Fruit fly (Drosophila melanogaster): ENCODE measurements around the gene CG31883.
A peak's percentile ranks its signal among the peaks of the same experiment; 100 is the strongest.

Gene CG31883

DNA sequence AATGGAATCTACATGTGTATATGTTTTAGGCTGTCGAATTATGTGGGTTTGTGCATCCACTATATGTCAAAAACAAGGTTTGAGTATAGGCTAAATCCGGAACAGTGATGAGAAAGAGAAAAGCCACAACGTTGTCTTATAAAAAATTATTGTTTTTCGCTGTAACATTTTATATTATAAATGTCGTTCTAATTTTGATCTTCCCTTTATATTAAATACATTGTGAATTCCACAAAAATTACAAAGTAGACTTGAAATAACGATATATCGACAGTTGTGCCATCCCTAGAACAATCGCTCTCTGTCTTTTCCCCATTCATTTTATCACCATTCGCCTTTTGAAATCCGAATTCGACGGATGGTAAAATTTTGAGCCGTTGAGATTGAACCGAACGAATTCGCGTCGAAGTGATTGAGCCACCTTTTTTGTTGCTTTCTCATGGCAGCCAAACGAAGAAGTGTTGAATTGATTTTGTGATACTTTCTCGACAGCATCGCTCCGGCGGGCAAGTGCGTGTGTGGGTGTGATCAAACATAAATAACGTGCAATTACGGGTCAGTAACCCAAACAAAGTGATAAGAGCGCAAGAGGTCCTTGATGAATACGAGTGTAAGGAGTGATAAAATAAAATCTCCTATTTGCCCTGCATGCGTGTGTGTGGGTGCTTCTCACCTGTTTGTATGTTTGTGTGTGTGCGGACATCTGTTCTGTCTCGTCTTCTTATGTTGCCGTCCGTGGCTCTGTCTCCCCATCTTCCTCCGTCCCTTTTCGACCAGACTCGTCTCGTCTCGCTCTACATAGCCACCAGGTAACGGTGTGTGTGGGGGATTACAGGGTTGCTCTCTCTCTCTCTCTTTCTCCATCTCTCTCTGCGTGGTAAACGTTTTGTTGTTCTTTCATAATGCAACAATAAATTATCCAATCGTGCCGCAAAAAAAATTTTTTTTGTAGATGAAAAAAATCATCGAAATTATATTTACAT is 7.1 kb upstream of the CG31883 start, which contains the start of gene Oatp30B:
Gene Oatp30B (plus strand): TSS at position 325 of the 983 bp plus-strand sequence.
- peak; percentile 91 for TF ChIP-seq CG12768 (GFP tag; optimal IDR thresholded peaks at IDR 0.05)
- TF ChIP-seq CG7101 (tag; optimal IDR thresholded peaks at IDR 0.05): peak; percentile 97
- TF ChIP-seq CG5204 (GFP tag; optimal IDR thresholded peaks at IDR 0.05): peak; percentile 94
- peak; percentile 62 for TF ChIP-seq cic (GFP tag; optimal IDR thresholded peaks at IDR 0.05)
- TF ChIP-seq CG14711 (tag; optimal IDR thresholded peaks at IDR 0.05): peak; percentile 93
- TF ChIP-seq Crg-1 (GFP tag; optimal IDR thresholded peaks at IDR 0.05): peak; percentile 92
- peak; percentile 76 for TF ChIP-seq kay (GFP tag; ENCODE audit: borderline replicate concordance)
- peak; percentile 90 for TF ChIP-seq Mnt (GFP tag; optimal IDR thresholded peaks at IDR 0.05)
- TF ChIP-seq toe (GFP tag; optimal IDR thresholded peaks at IDR 0.05): peak; percentile 97
- no peak for TF ChIP-seq cnc (optimal IDR thresholded peaks at IDR 0.05)
- peak; percentile 93 for TF ChIP-seq Hr96 (GFP tag; optimal IDR thresholded peaks at IDR 0.05)
- TF ChIP-seq bab1 (GFP tag; optimal IDR thresholded peaks at IDR 0.05): peak; percentile 99
- TF ChIP-seq CG11617 (GFP tag; optimal IDR thresholded peaks at IDR 0.05): peak; percentile 94
- peak; percentile 89 for TF ChIP-seq pad (GFP tag; optimal IDR thresholded peaks at IDR 0.05)
- peak; percentile 81 for TF ChIP-seq tj (GFP tag; optimal IDR thresholded peaks at IDR 0.05)
- TF ChIP-seq Clk (GFP tag; optimal IDR thresholded peaks at IDR 0.05): peak; percentile 88
- peak; percentile 98 for TF ChIP-seq CG1620 (GFP tag; optimal IDR thresholded peaks at IDR 0.05)
- peak; percentile 92 for TF ChIP-seq ovo (GFP tag; optimal IDR thresholded peaks at IDR 0.05)
- TF ChIP-seq CG7045 (GFP tag; optimal IDR thresholded peaks at IDR 0.05): peak; percentile 95
- TF ChIP-seq CG33017 (tag; optimal IDR thresholded peaks at IDR 0.05): peak; percentile 95

DNA sequence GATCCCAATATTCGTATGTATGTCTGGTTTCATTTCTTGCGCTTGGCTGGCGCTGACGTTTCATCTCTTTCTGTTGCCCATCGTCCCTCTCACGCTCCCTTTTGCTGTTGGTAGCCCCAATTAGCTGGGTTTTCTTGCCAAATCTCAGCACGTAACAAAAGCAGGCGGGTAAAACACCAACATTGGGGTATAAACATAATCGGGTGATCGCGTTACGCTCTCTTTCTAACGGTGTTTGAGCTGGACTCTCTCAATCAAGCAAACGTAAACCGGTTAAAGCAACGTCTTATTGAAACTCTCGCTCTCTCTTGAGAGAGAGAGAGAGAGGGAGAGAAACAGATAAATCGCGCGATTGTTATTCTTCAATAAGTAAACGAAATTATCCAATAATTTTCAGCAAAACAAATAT is 5.5 kb upstream of the CG31883 start:
- peak; percentile 44 for TF ChIP-seq bab1 (GFP tag; optimal IDR thresholded peaks at IDR 0.05)
- TF ChIP-seq ovo (GFP tag; optimal IDR thresholded peaks at IDR 0.05): peak; percentile 87
- TF ChIP-seq CG1620 (GFP tag; optimal IDR thresholded peaks at IDR 0.05): no peak

DNA sequence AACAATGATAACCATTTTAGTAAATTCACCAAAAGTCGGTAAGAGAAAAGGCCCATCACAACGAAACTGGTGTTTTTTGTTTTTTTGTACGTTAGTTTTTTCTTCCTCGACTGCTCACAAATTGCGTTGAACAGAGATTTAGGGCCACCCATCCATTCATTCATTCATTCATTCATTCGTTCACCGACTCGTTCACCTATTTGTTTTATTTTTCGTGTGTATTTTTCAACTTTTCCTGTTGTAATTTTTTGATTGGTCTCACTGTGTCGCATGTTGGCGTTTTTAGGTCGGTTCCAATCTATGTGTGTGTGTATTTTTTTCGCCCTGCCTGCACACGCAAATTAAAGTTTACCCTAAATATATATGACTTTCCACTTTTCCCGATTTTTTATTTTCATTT is 3.4 kb upstream of the CG31883 start:
- no peak for TF ChIP-seq CG33017 (tag; optimal IDR thresholded peaks at IDR 0.05)
- no peak for TF ChIP-seq Crg-1 (GFP tag; optimal IDR thresholded peaks at IDR 0.05)
- no peak for TF ChIP-seq pad (GFP tag; optimal IDR thresholded peaks at IDR 0.05)
- no peak for TF ChIP-seq CG7045 (GFP tag; optimal IDR thresholded peaks at IDR 0.05)
- no peak for TF ChIP-seq CG14711 (tag; optimal IDR thresholded peaks at IDR 0.05)
- TF ChIP-seq kay (GFP tag; ENCODE audit: borderline replicate concordance): no peak

DNA sequence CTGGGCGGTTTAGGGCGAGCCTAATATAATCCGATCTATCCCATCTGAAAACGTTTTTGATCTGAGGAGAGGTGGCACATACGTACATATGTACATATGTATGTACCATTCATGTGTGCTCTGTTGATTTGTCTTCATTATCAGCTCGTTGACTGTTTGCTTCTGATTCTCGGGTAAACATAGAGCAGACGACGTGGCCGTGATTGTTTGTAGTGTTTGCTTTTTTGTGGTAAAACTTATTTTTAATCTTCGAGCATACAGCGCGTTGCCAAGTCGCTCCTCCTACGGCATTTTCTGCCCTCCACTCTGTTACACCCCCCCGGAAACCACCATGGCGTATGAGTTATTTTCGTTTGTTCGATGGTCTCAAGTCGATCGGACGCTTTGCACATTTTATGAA is 2.6 kb upstream of the CG31883 start:
- TF ChIP-seq toe (GFP tag; optimal IDR thresholded peaks at IDR 0.05) (no peak), CG1620 (GFP tag; optimal IDR thresholded peaks at IDR 0.05) (no peak), cnc (optimal IDR thresholded peaks at IDR 0.05) (no peak), ovo (GFP tag; optimal IDR thresholded peaks at IDR 0.05) (peak; percentile 49), cic (GFP tag; optimal IDR thresholded peaks at IDR 0.05) (peak; percentile 91), CG11617 (GFP tag; optimal IDR thresholded peaks at IDR 0.05) (peak; percentile 40), CG5204 (GFP tag; optimal IDR thresholded peaks at IDR 0.05) (no peak), CG33017 (tag; optimal IDR thresholded peaks at IDR 0.05) (peak; percentile 17), Clk (GFP tag; optimal IDR thresholded peaks at IDR 0.05) (no peak), kay (GFP tag; ENCODE audit: borderline replicate concordance) (peak; percentile 39), bab1 (GFP tag; optimal IDR thresholded peaks at IDR 0.05) (no peak), CG7045 (GFP tag; optimal IDR thresholded peaks at IDR 0.05) (peak; percentile 74), Mnt (GFP tag; optimal IDR thresholded peaks at IDR 0.05) (peak; percentile 50), tj (GFP tag; optimal IDR thresholded peaks at IDR 0.05) (no peak), CG14711 (tag; optimal IDR thresholded peaks at IDR 0.05) (peak; percentile 18), pad (GFP tag; optimal IDR thresholded peaks at IDR 0.05) (peak; percentile 38), Crg-1 (GFP tag; optimal IDR thresholded peaks at IDR 0.05) (peak; percentile 77), CG7101 (tag; optimal IDR thresholded peaks at IDR 0.05) (peak; percentile 71), Hr96 (GFP tag; optimal IDR thresholded peaks at IDR 0.05) (peak; percentile 14), CG12768 (GFP tag; optimal IDR thresholded peaks at IDR 0.05) (peak; percentile 62)

DNA sequence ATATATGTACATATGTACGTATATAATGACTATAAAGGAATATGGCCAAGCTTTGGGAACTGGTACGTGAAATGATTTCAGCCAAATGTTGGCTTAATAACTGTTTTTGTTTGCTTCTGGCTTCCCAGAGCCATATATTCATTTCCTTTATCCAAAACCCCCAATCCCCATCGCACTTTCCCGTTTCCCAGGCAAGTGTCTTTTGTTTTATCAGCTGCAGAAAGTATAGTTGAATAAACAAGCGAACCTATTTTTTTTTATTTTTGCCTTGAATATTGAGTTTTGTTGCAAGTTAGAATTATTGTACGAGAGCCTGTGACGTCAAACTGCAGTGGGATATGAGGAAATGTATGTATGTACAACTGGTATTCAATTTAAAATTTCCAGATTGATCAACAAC is 1.8 kb upstream of the CG31883 start:
- TF ChIP-seq CG7101 (tag; optimal IDR thresholded peaks at IDR 0.05) (peak; percentile 39), CG7045 (GFP tag; optimal IDR thresholded peaks at IDR 0.05) (peak; percentile 43), cic (GFP tag; optimal IDR thresholded peaks at IDR 0.05) (peak; percentile 81), Crg-1 (GFP tag; optimal IDR thresholded peaks at IDR 0.05) (peak; percentile 47), CG5204 (GFP tag; optimal IDR thresholded peaks at IDR 0.05) (no peak), Clk (GFP tag; optimal IDR thresholded peaks at IDR 0.05) (no peak), toe (GFP tag; optimal IDR thresholded peaks at IDR 0.05) (no peak), ovo (GFP tag; optimal IDR thresholded peaks at IDR 0.05) (peak; percentile 23), CG14711 (tag; optimal IDR thresholded peaks at IDR 0.05) (peak; percentile 11), CG1620 (GFP tag; optimal IDR thresholded peaks at IDR 0.05) (no peak), CG12768 (GFP tag; optimal IDR thresholded peaks at IDR 0.05) (peak; percentile 60), tj (GFP tag; optimal IDR thresholded peaks at IDR 0.05) (no peak), cnc (optimal IDR thresholded peaks at IDR 0.05) (no peak), pad (GFP tag; optimal IDR thresholded peaks at IDR 0.05) (peak; percentile 16), Mnt (GFP tag; optimal IDR thresholded peaks at IDR 0.05) (peak; percentile 3), kay (GFP tag; ENCODE audit: borderline replicate concordance) (peak; percentile 1), CG11617 (GFP tag; optimal IDR thresholded peaks at IDR 0.05) (peak; percentile 21), CG33017 (tag; optimal IDR thresholded peaks at IDR 0.05) (peak; percentile 24), Hr96 (GFP tag; optimal IDR thresholded peaks at IDR 0.05) (no peak), bab1 (GFP tag; optimal IDR thresholded peaks at IDR 0.05) (no peak)

All from whole organism, adult.